Fruit fly (Drosophila melanogaster): ENCODE measurements around the gene CycT.

CycT gene

dm6 chr3L:17577530-17578351, 20.2 kb upstream of the CycT start (continued):
- TF ChIP-seq D19A (tag; optimal IDR thresholded peaks at IDR 0.05) (no peak), CG14667 (GFP tag; IDR thresholded peaks at IDR 0.05) (no peak), ac (GFP tag; optimal IDR thresholded peaks at IDR 0.05) (no peak), trem (tag; optimal IDR thresholded peaks at IDR 0.05) (no peak), CG3726 (GFP tag; IDR thresholded peaks at IDR 0.05) (no peak), Ravus (GFP tag; IDR thresholded peaks at IDR 0.05) (no peak), CG6254 (GFP tag; optimal IDR thresholded peaks at IDR 0.05) (no peak), Hr39 (optimal IDR thresholded peaks at IDR 0.05) (peak; percentile 71), chn (GFP tag; optimal IDR thresholded peaks at IDR 0.05) (no peak), Spps (tag; optimal IDR thresholded peaks at IDR 0.05) (no peak), C15 (GFP tag; IDR thresholded peaks at IDR 0.05) (no peak), nmo (GFP tag; optimal IDR thresholded peaks at IDR 0.05) (no peak), CG9727 (GFP tag; optimal IDR thresholded peaks at IDR 0.05) (no peak), psq (GFP tag; optimal IDR thresholded peaks at IDR 0.05) (no peak), Ets65A (GFP tag) (peak; percentile 90), Dp (GFP tag; optimal IDR thresholded peaks at IDR 0.05) (no peak), E2f2 (GFP tag; IDR thresholded peaks at IDR 0.05) (no peak), Dip2 (GFP tag; IDR thresholded peaks at IDR 0.05) (no peak), ERR (GFP tag; optimal IDR thresholded peaks at IDR 0.05) (no peak), CG8388 (GFP tag; optimal IDR thresholded peaks at IDR 0.05) (no peak), Neu2 (GFP tag; optimal IDR thresholded peaks at IDR 0.05; ENCODE audit: borderline replicate concordance) (no peak), z (GFP tag; IDR thresholded peaks at IDR 0.05) (peak; percentile 77), CG17385 (GFP tag; optimal IDR thresholded peaks at IDR 0.05) (peak; percentile 32), Scr (GFP tag; IDR thresholded peaks at IDR 0.05; ENCODE audit: partially characterized antibody) (no peak), seq (GFP tag; IDR thresholded peaks at IDR 0.05) (no peak), CG9876 (GFP tag; optimal IDR thresholded peaks at IDR 0.05) (no peak), dati (GFP tag; IDR thresholded peaks at IDR 0.05) (no peak), CG12769 (tag; optimal IDR thresholded peaks at IDR 0.05) (peak; percentile 18), en (GFP tag; optimal IDR thresholded peaks at IDR 0.05) (no peak), CG33213 (GFP tag; optimal IDR thresholded peaks at IDR 0.05) (no peak), btn (GFP tag; optimal IDR thresholded peaks at IDR 0.05) (no peak), H2.0 (GFP tag; IDR thresholded peaks at IDR 0.05) (no peak), nerfin-2 (GFP tag; IDR thresholded peaks at IDR 0.05; ENCODE audit: partially characterized antibody) (0 out of 2 replicates have a peak, but pooled peaks have one; percentile 20), CG17186 (GFP tag; optimal IDR thresholded peaks at IDR 0.05) (no peak), ap (GFP tag; IDR thresholded peaks at IDR 0.05) (no peak), zen2 (GFP tag; IDR thresholded peaks at IDR 0.05; ENCODE audit: partially characterized antibody) (0 out of 3 replicates have a peak, but pooled peaks have one; percentile 11), cas (GFP tag; IDR thresholded peaks at IDR 0.05) (no peak), CG3995 (GFP tag; optimal IDR thresholded peaks at IDR 0.05) (no peak), HLH3B (GFP tag; IDR thresholded peaks at IDR 0.05) (no peak), CG2678 (tag; optimal IDR thresholded peaks at IDR 0.05) (no peak), lmd (GFP tag; IDR thresholded peaks at IDR 0.05) (no peak), run (tag; optimal IDR thresholded peaks at IDR 0.05) (no peak), danr (GFP tag; IDR thresholded peaks at IDR 0.05) (no peak), Fer2 (tag; optimal IDR thresholded peaks at IDR 0.05) (no peak), CG31224 (GFP tag; IDR thresholded peaks at IDR 0.05) (no peak), CG10565 (GFP tag; optimal IDR thresholded peaks at IDR 0.05) (no peak), HLH4C (GFP tag; IDR thresholded peaks at IDR 0.05; ENCODE audit: partially characterized antibody) (no peak), hth (optimal IDR thresholded peaks at IDR 0.05) (no peak), CG4617 (GFP tag; optimal IDR thresholded peaks at IDR 0.05; ENCODE audit: borderline replicate concordance) (no peak), gcm (GFP tag; optimal IDR thresholded peaks at IDR 0.05) (no peak), Antp (GFP tag; optimal IDR thresholded peaks at IDR 0.05) (no peak)
